Worm (Caenorhabditis elegans): Measurements from ENCODE around the gene sri-9.

DNA sequence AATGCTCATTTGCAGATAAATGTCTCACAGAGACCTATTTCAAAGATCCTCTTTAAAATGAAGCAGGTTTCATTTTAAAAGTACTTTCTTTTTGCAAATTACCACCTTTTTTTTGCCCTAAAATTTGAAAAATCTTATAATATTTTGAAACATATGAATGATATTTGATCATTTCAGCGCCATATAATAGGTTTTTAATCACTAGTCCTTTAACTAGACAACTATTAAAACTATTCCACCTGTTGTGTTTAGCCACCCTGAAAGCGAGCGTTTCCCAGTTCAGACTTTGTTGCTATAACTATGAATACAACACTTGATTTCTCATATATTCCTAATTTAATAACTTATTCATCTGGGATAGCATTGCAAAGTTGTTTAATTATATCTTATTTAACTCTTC, 9.5 kb upstream of the sri-9 start, which contains the start of gene srz-95:
- TF ChIP-seq snpc-4 (tag; optimal IDR thresholded peaks at IDR 0.05) (no peak), unc-62 (GFP tag; optimal IDR thresholded peaks at IDR 0.05) (no peak), ama-1 (optimal IDR thresholded peaks at IDR 0.05) (no peak), ZK546.5 (tag; optimal IDR thresholded peaks at IDR 0.05) (no peak), fos-1 (tag; optimal IDR thresholded peaks at IDR 0.05) (no peak), F13H6.1 (tag; optimal IDR thresholded peaks at IDR 0.05) (no peak), mdl-1 (tag; optimal IDR thresholded peaks at IDR 0.05) (no peak), nhr-6 (tag; optimal IDR thresholded peaks at IDR 0.05) (no peak), dmd-4 (tag; optimal IDR thresholded peaks at IDR 0.05) (no peak), lin-13 (GFP tag; optimal IDR thresholded peaks at IDR 0.05) (no peak), lsy-2 (tag; optimal IDR thresholded peaks at IDR 0.05) (no peak), C34F6.9 (tag; optimal IDR thresholded peaks at IDR 0.05) (no peak), ztf-11 (tag; optimal IDR thresholded peaks at IDR 0.05) (no peak), elt-1 (tag; optimal IDR thresholded peaks at IDR 0.05) (no peak)
